Worm (Caenorhabditis elegans) whole organism, L3 larva: ENCODE data around the gene str-143.

Experiments used
- R02D3.7 ChIP-seq: fragments of 150-350 bp; optimal IDR thresholded peaks from 2 replicates; lab custom pipeline; 2014; ENCODE audit warnings: missing biosample characterization, missing genetic modification characterization
- elt-1 ChIP-seq: fragments of 150-350 bp; optimal IDR thresholded peaks from 2 replicates; lab custom pipeline; 2014; ENCODE audit warnings: missing biosample characterization, missing genetic modification characterization
- fkh-10 ChIP-seq: sonication (generic microtip); optimal IDR thresholded peaks from 2 replicates; lab custom pipeline; 2017; ENCODE audit warnings: missing biosample characterization, missing genetic modification reagents, missing genetic modification characterization
- fos-1 ChIP-seq: fragments of 150-350 bp; optimal IDR thresholded peaks from 2 replicates; lab custom pipeline; 2014; ENCODE audit warnings: missing biosample characterization, missing genetic modification characterization
- nhr-23 ChIP-seq: fragments of 150-350 bp; optimal IDR thresholded peaks from 2 replicates; lab custom pipeline; 2014; ENCODE audit warnings: missing biosample characterization, missing genetic modification reagents, missing genetic modification characterization
- nhr-28 ChIP-seq: fragments of 150-350 bp; optimal IDR thresholded peaks from 2 replicates; lab custom pipeline; 2014; ENCODE audit warnings: missing biosample characterization, missing genetic modification characterization
- nhr-76 ChIP-seq: fragments of 150-350 bp; sonication (generic microtip); optimal IDR thresholded peaks from 5 replicates; lab custom pipeline; 2014; ENCODE audit warnings: missing biosample characterization, missing genetic modification characterization
- pha-4 ChIP-seq: fragments of 150-350 bp; optimal IDR thresholded peaks from 2 replicates; lab custom pipeline; 2014; ENCODE audit warnings: missing biosample characterization, missing genetic modification reagents, missing genetic modification characterization
- pqm-1 ChIP-seq: fragments of 150-350 bp; optimal IDR thresholded peaks from 2 replicates; lab custom pipeline; 2017; ENCODE audit warnings: missing biosample characterization, missing genetic modification characterization, inconsistent platforms
- unc-39 ChIP-seq: sonication (generic microtip); optimal IDR thresholded peaks from 4 replicates; lab custom pipeline; 2017; ENCODE audit warnings: missing biosample characterization, missing genetic modification characterization
- unc-62 ChIP-seq: fragments of 150-350 bp; sonication (generic microtip); optimal IDR thresholded peaks from 4 replicates; lab custom pipeline; 2014; ENCODE audit warnings: missing biosample characterization, missing genetic modification reagents, missing genetic modification characterization
- zag-1 ChIP-seq: fragments of 150-350 bp; optimal IDR thresholded peaks from 2 replicates; lab custom pipeline; 2014; ENCODE audit warnings: missing biosample characterization, missing genetic modification characterization
- ztf-11 ChIP-seq: fragments of 150-350 bp; optimal IDR thresholded peaks from 2 replicates; lab custom pipeline; 2014; ENCODE audit warnings: missing biosample characterization, missing genetic modification characterization

ce11 chrV:8092385-8092784, 22.8 kb upstream of the str-143 start, which contains the start of gene str-129:
- no peak for TF ChIP-seq nhr-23 (tag; lab: Kevin White, UChicago)
- TF ChIP-seq nhr-76, result no peak
- TF ChIP-seq elt-1 (tag; lab: Kevin White, UChicago), result no peak
- no peak for TF ChIP-seq fkh-10 (GFP tag; lab: Kevin White, UChicago)
- TF ChIP-seq zag-1 (tag; lab: Kevin White, UChicago), result no peak
- TF ChIP-seq pqm-1, result no peak
- TF ChIP-seq fos-1 (tag; lab: Kevin White, UChicago), result no peak
- no peak for TF ChIP-seq unc-62 (GFP tag; lab: Kevin White, UChicago)
- TF ChIP-seq nhr-28, result no peak
- TF ChIP-seq ztf-11 (tag; lab: Kevin White, UChicago), result no peak
- TF ChIP-seq R02D3.7 (tag; lab: Kevin White, UChicago), result no peak
- no peak for TF ChIP-seq pha-4 (tag; lab: Kevin White, UChicago)
- TF ChIP-seq unc-39 (tag; lab: Kevin White, UChicago), result no peak
